Worm (Caenorhabditis elegans) whole organism, L4/young adult: ENCODE data around the gene spe-18.

ENCODE experiments used
- dao-5 ChIP-seq: sonication (generic microtip); optimal IDR thresholded peaks from 2 replicates; lab custom pipeline; 2016; ENCODE audit warnings: missing genotype, missing genetic modification characterization, moderate library complexity, missing compliant biosample characterization
- him-1 ChIP-seq: sonication (generic microtip); optimal IDR thresholded peaks from 2 replicates; lab custom pipeline; 2016; ENCODE audit warnings: missing genotype, missing genetic modification reagents, missing genetic modification characterization, missing compliant biosample characterization

- TF ChIP-seq dao-5 (tag; lab: Kevin White, UChicago) (no peak), him-1 (no peak)
These were observed 3.2 kb downstream of the spe-18 start for ce11 chrII:13149965-13150364.
